Fruit fly (Drosophila melanogaster): ENCODE results near the gene CG7789.

Gene CG7789

DNA sequence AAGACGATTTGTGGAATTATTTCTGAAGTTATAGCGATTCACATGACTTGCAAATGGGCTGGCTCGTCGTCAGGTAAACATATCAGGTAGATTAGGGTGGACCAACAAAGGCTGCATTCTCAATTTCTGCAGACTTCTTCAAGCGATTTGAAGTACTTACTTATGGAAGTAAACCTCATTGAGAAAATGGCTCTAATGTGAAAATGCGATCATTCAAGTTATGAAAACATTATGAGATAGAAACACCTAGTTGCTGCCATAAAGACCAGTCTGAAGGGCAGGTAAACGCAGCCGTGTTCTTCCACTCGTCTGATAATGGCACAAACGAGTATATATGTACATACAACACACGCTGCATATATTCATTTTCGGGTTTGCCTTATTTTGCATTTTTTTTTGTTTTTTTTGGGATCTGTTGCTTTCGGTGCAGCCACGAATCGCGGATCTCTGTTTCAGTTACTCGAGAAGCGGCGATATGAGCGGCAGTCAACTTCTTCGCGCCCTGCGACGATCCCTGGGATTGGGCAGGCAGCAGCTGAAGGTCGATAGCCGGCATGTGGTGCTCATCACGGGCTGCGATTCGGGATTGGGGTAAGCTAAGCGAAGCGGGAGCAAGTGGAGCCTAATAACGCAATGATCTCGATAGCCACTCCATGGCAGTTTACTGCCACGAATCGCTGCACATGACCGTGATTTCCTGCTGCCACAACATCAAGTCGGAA, 8.7 kb upstream of the CG7789 start, which contains the start of gene sro:
TSS of gene sro (plus strand) at position 437 of the 722 bp plus-strand sequence.
- no peak for TF ChIP-seq usp (GFP tag; optimal IDR thresholded peaks at IDR 0.05)
- no peak for TF ChIP-seq pan (optimal IDR thresholded peaks at IDR 0.05)
- TF ChIP-seq psq (optimal IDR thresholded peaks at IDR 0.05) = no peak
- TF ChIP-seq EcR (GFP tag; optimal IDR thresholded peaks at IDR 0.05) = no peak
- TF ChIP-seq Dll (optimal IDR thresholded peaks at IDR 0.05) = no peak
- TF ChIP-seq CG8478 (optimal IDR thresholded peaks at IDR 0.05) = no peak

DNA sequence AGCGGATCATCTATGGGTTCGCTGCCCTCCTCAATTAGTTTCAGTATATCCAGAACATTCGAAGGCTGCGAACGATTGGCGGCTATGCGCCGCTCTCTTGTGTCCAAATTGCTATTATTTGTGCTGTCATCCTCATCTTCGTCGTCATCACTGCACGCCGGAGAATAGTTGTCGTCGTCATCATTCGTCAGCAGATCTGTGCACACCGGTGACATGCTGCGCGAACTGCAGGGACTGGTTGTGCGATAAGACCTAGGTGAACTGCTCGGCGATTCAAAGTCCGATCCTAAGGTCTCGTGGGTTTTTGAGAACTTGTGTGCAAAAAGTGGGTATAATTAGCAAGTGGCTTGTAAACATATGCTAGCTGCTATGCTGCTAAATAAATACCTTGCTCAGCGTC, 5.8 kb upstream of the CG7789 start:
- TF ChIP-seq usp (GFP tag; optimal IDR thresholded peaks at IDR 0.05) (no peak), EcR (GFP tag; optimal IDR thresholded peaks at IDR 0.05) (no peak), CG8478 (optimal IDR thresholded peaks at IDR 0.05) (no peak), psq (optimal IDR thresholded peaks at IDR 0.05) (no peak), pan (optimal IDR thresholded peaks at IDR 0.05) (no peak), Dll (optimal IDR thresholded peaks at IDR 0.05) (no peak)

DNA sequence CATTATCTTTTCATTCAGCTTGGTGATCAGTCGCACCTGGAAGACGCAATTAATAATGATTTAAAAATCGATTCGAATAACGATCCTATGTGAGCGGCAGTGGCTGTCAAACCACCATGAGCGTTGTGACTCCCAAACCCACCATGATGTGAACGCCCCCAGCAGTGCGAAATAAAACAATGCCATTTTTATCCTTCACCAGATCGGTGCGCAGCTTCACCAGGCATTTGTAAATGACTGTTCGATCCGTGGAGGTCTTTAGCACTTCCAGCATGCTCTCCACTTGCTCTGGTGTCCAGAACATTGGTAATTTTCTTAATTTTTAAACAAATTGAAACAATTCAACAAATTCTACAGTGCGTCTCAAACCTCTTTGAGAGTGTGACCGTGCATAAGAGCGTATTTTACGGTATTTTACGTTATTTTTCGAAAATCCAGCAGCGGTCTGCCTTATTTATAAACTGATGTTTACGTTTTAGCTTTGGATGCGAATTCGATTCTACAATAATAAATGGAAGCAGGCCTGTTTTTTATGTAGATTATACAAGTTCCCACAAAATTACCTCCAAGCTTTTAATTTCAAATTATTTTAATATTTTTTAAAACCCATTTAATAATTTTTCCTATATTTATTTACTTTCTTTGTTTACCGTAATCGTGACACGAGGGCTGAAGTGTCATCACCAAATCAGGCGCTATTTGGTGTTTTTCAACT, 3.9 kb upstream of the CG7789 start, which contains the start of the genes Rnb and Drice:
TSS of gene Rnb (minus strand) at position 389 of the 715 bp plus-strand sequence.
TSS of gene Drice (plus strand) at position 693 of the 715 bp plus-strand sequence.
- no peak for TF ChIP-seq Dll (optimal IDR thresholded peaks at IDR 0.05)
- no peak for TF ChIP-seq pan (optimal IDR thresholded peaks at IDR 0.05)
- no peak for TF ChIP-seq CG8478 (optimal IDR thresholded peaks at IDR 0.05)

- no peak for TF ChIP-seq EcR (GFP tag; optimal IDR thresholded peaks at IDR 0.05)
- no peak for TF ChIP-seq pan (optimal IDR thresholded peaks at IDR 0.05)
- no peak for TF ChIP-seq psq (optimal IDR thresholded peaks at IDR 0.05)
- TF ChIP-seq usp (GFP tag; optimal IDR thresholded peaks at IDR 0.05) = no peak
- TF ChIP-seq Dll (optimal IDR thresholded peaks at IDR 0.05) = no peak
- TF ChIP-seq CG8478 (optimal IDR thresholded peaks at IDR 0.05) = no peak
Measured at dm6 chr3R:29799681-29800028, 3.3 kb upstream of the CG7789 start.

dm6 chr3R:29806682-29807393, 3.8 kb downstream of the CG7789 start, which contains the start of the genes ca and ncd:
Gene ca (plus strand): TSS chr3R:29806811.
Gene ncd (minus strand): TSS chr3R:29807127.
- TF ChIP-seq Dll (optimal IDR thresholded peaks at IDR 0.05) = no peak
- no peak for TF ChIP-seq EcR (GFP tag; optimal IDR thresholded peaks at IDR 0.05)
- no peak for TF ChIP-seq psq (optimal IDR thresholded peaks at IDR 0.05)
- TF ChIP-seq pan (optimal IDR thresholded peaks at IDR 0.05) = no peak
- TF ChIP-seq CG8478 (optimal IDR thresholded peaks at IDR 0.05) = no peak
- TF ChIP-seq usp (GFP tag; optimal IDR thresholded peaks at IDR 0.05) = no peak

- no peak for TF ChIP-seq usp (GFP tag; optimal IDR thresholded peaks at IDR 0.05)
- TF ChIP-seq CG8478 (optimal IDR thresholded peaks at IDR 0.05) = no peak
- no peak for TF ChIP-seq EcR (GFP tag; optimal IDR thresholded peaks at IDR 0.05)
- no peak for TF ChIP-seq psq (optimal IDR thresholded peaks at IDR 0.05)
- TF ChIP-seq Dll (optimal IDR thresholded peaks at IDR 0.05) = no peak
- no peak for TF ChIP-seq pan (optimal IDR thresholded peaks at IDR 0.05)
Measured at dm6 chr3R:29816266-29816665, 13.3 kb downstream of the CG7789 start, which contains the start of gene Vps16B. Gene Vps16B (minus strand): TSS chr3R:29816451.

DNA sequence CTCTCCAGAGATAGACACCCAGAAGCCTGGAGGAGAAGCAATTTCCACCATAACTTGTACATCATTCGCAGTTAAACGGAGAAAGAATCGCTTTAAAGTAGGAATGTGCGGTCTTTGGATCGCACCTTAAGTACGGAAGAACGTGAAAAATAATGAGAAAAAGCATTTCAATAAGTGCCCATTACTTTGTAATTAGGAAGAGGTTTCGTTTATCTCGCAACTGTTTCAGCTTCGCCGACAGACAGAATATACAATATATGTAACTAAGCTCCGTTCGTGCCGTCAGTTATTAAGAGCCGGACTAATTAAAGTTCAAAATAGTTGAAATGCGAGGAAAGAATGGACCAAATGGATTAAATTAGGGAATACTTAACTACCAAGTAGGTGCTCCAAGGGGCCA, 14.7 kb downstream of the CG7789 start, which contains the start of gene CG7829:
TSS of gene CG7829 (minus strand) at position 101 of the 400 bp plus-strand sequence.
- TF ChIP-seq EcR (GFP tag; optimal IDR thresholded peaks at IDR 0.05) (no peak), CG8478 (optimal IDR thresholded peaks at IDR 0.05) (no peak), Dll (optimal IDR thresholded peaks at IDR 0.05) (no peak), pan (optimal IDR thresholded peaks at IDR 0.05) (no peak)

dm6 chr3R:29818434-29819268, 15.7 kb downstream of the CG7789 start, which contains the start of gene neo:
Gene neo (plus strand): TSS chr3R:29819131.
- TF ChIP-seq psq (optimal IDR thresholded peaks at IDR 0.05) (no peak), CG8478 (optimal IDR thresholded peaks at IDR 0.05) (no peak), Dll (optimal IDR thresholded peaks at IDR 0.05) (peak; percentile 16)

dm6 chr3R:29829228-29829786, 26.3 kb downstream of the CG7789 start:
- TF ChIP-seq psq (optimal IDR thresholded peaks at IDR 0.05) = no peak
- TF ChIP-seq usp (GFP tag; optimal IDR thresholded peaks at IDR 0.05) = no peak
- TF ChIP-seq Dll (optimal IDR thresholded peaks at IDR 0.05) = no peak
- no peak for TF ChIP-seq pan (optimal IDR thresholded peaks at IDR 0.05)
- no peak for TF ChIP-seq EcR (GFP tag; optimal IDR thresholded peaks at IDR 0.05)
- no peak for TF ChIP-seq CG8478 (optimal IDR thresholded peaks at IDR 0.05)

dm6 chr3R:29830925-29831324, 27.9 kb downstream of the CG7789 start:
- TF ChIP-seq CG8478 (optimal IDR thresholded peaks at IDR 0.05) = no peak
- no peak for TF ChIP-seq psq (optimal IDR thresholded peaks at IDR 0.05)
- no peak for TF ChIP-seq EcR (GFP tag; optimal IDR thresholded peaks at IDR 0.05)
- no peak for TF ChIP-seq Dll (optimal IDR thresholded peaks at IDR 0.05)
- TF ChIP-seq pan (optimal IDR thresholded peaks at IDR 0.05) = no peak
- no peak for TF ChIP-seq usp (GFP tag; optimal IDR thresholded peaks at IDR 0.05)
